Fruit fly (Drosophila melanogaster) whole organism, embryonic: Measurements from ENCODE around the gene djl.
A peak's percentile ranks its signal among the peaks of the same experiment; 100 is the strongest.

Source experiments
- Lpt ChIP-seq: fragments of >200 bp; optimal IDR thresholded peaks from 2 replicates; lab custom pipeline; 2018; ENCODE audit warnings: missing biosample characterization, missing genetic modification characterization
- dimm ChIP-seq: fragments of 200-800 bp; sonication (Bioruptor generic); IDR thresholded peaks from 2 replicates; pipeline ENCODE4 v1.3.6; 2022; ENCODE audit warnings: missing biosample characterization, missing genetic modification characterization
- zfh1 ChIP-seq: fragments of 200-800 bp; sonication (Bioruptor generic); IDR thresholded peaks from 3 replicates; pipeline ENCODE4 v1.3.6; 2022; ENCODE audit warnings: missing biosample characterization, missing genetic modification characterization

- TF ChIP-seq Lpt (GFP tag; lab: Kevin White, UChicago), result no peak
- TF ChIP-seq zfh1 (GFP tag; lab: Robert Waterston, UW), result peak; percentile 78
- TF ChIP-seq dimm (GFP tag; lab: Robert Waterston, UW), result no peak
Measured at dm6 chr3R:7086377-7087200, 26.0 kb downstream of the djl start, which contains the start of gene alphaTub84B.
